Fruit fly (Drosophila melanogaster) whole organism, wandering third instar larva: ENCODE results near the gene Pfdn6.

Experiments used
- CG9705 ChIP-seq: fragments of 200-800 bp; sonication (Bioruptor generic); optimal IDR thresholded peaks from 2 replicates; lab custom pipeline; 2018; ENCODE audit warnings: missing biosample characterization, mild to moderate bottlenecking, missing genetic modification characterization
- Hr78 ChIP-seq: fragments of >200 bp; optimal IDR thresholded peaks from 2 replicates; lab custom pipeline; 2017; ENCODE audit warnings: missing biosample characterization, missing genetic modification characterization
- Mio ChIP-seq: sonication (Bioruptor generic); optimal IDR thresholded peaks from 2 replicates; lab custom pipeline; 2016; ENCODE audit warnings: missing biosample characterization, missing genetic modification characterization
- Rel ChIP-seq, 2 experiments: fragments of 200-800 bp; sonication (Bioruptor generic) in 1 of 2; optimal IDR thresholded peaks; 2 replicates in 1 of 2; 3 replicates in 1 of 2; lab custom pipeline; 2016 to 2019; ENCODE audit warnings: mild to moderate bottlenecking in 2 of 2, missing biosample characterization in 2 of 2, missing genetic modification characterization in 2 of 2, moderate library complexity in 1 of 2
- Sp1 ChIP-seq: fragments of 200-800 bp; sonication (Bioruptor generic); optimal IDR thresholded peaks from 3 replicates; lab custom pipeline; 2019; ENCODE audit warnings: missing biosample characterization, mild to moderate bottlenecking, missing genetic modification characterization, moderate library complexity
- ey ChIP-seq: fragments of 200-800 bp; sonication (Bioruptor generic); optimal IDR thresholded peaks from 2 replicates; lab custom pipeline; 2016; ENCODE audit warnings: missing biosample characterization, missing genetic modification characterization
- fru ChIP-seq: fragments of 200-800 bp; sonication (Bioruptor generic); optimal IDR thresholded peaks from 3 replicates; lab custom pipeline; 2016; ENCODE audit warnings: missing biosample characterization, mild to moderate bottlenecking, missing genetic modification characterization
- psq ChIP-seq: fragments of 200-800 bp; sonication (Bioruptor generic); optimal IDR thresholded peaks from 3 replicates; lab custom pipeline; 2017; ENCODE audit warnings: missing biosample characterization, mild to moderate bottlenecking, missing genetic modification characterization, moderate library complexity
- sv ChIP-seq: fragments of 200-800 bp; sonication (Bioruptor generic); optimal IDR thresholded peaks from 3 replicates; lab custom pipeline; 2016; ENCODE audit warnings: missing biosample characterization, missing genetic modification characterization
- usp ChIP-seq: fragments of >200 bp; optimal IDR thresholded peaks from 2 replicates; lab custom pipeline; 2017; ENCODE audit warnings: missing biosample characterization, missing genetic modification characterization

dm6 chr3L:19929719-19930334, 6.4 kb downstream of the Pfdn6 start:
- TF ChIP-seq usp (GFP tag; lab: Kevin White, UChicago) (no peak), Rel (GFP tag; optimal IDR thresholded peaks at IDR 0.05; lab: Kevin White, UChicago) (no peak), Rel (tag; optimal IDR thresholded peaks at IDR 0.05; lab: Kevin White, UChicago) (no peak), psq (no peak), fru (GFP tag; lab: Kevin White, UChicago) (peak; percentile 46), Sp1 (GFP tag; lab: Kevin White, UChicago) (no peak), ey (no peak), CG9705 (GFP tag; lab: Kevin White, UChicago) (no peak), Hr78 (GFP tag; lab: Kevin White, UChicago) (no peak), Mio (GFP tag; lab: Kevin White, UChicago) (no peak), sv (GFP tag; lab: Kevin White, UChicago) (no peak)
